Fruit fly (Drosophila melanogaster): ENCODE measurements around the gene CG42521.

- no peak for TF ChIP-seq pdm3 (GFP tag; optimal IDR thresholded peaks at IDR 0.05)
- no peak for TF ChIP-seq Blimp-1 (GFP tag; optimal IDR thresholded peaks at IDR 0.05)
- TF ChIP-seq esn (GFP tag; optimal IDR thresholded peaks at IDR 0.05) = no peak
These were observed 33.9 kb upstream of the CG42521 start for dm6 chr3L:10657311-10657710.
